Worm (Caenorhabditis elegans) whole organism, L4 larva: ENCODE results near the gene prx-3.

ENCODE experiments used
- F26F4.8 ChIP-seq: fragments of 200-800 bp; sonication (Bioruptor generic); conservative IDR thresholded peaks from 2 replicates; pipeline ENCODE4 v1.3.6; 2022; ENCODE audit warnings: missing genetic modification characterization, missing compliant biosample characterization
- R02D3.7 ChIP-seq: fragments of 150-350 bp; sonication (generic microtip); optimal IDR thresholded peaks from 3 replicates; lab custom pipeline; 2014; ENCODE audit warnings: missing biosample characterization, missing genetic modification characterization
- T26A8.4 ChIP-seq: fragments of 200-800 bp; sonication (Bioruptor generic); IDR thresholded peaks from 2 replicates; pipeline ENCODE4 v1.3.6; 2022; ENCODE audit warnings: missing genetic modification characterization, missing compliant biosample characterization
- Y48G9A.11 ChIP-seq: fragments of 200-800 bp; sonication (Bioruptor generic); IDR thresholded peaks from 2 replicates; pipeline ENCODE4 v1.3.6; 2022; ENCODE audit warnings: missing genetic modification reagents, missing genetic modification characterization, missing compliant biosample characterization
- Y5F2A.4 ChIP-seq: fragments of 200-800 bp; sonication (Bioruptor generic); optimal IDR thresholded peaks from 2 replicates; lab custom pipeline; 2018; ENCODE audit warnings: mild to moderate bottlenecking, missing genetic modification characterization, missing compliant biosample characterization
- aha-1 ChIP-seq: fragments of 150-350 bp; peaks from one replicate; lab custom pipeline; 2014; ENCODE audit warnings: missing biosample characterization, missing genetic modification characterization
- ceh-20 ChIP-seq: fragments of 200-800 bp; sonication (Bioruptor generic); IDR thresholded peaks from 2 replicates; pipeline ENCODE4 v1.3.6; 2022; ENCODE audit warnings: missing genetic modification reagents, missing genetic modification characterization, missing compliant biosample characterization
- ceh-82 ChIP-seq: sonication (generic microtip); optimal IDR thresholded peaks from 2 replicates; lab custom pipeline; 2017; ENCODE audit warnings: missing biosample characterization, missing genetic modification characterization
- ctbp-1 ChIP-seq: fragments of 200-800 bp; sonication (Bioruptor generic); IDR thresholded peaks from 2 replicates; pipeline ENCODE4 v1.3.6; 2022; ENCODE audit warnings: missing genetic modification reagents, missing genetic modification characterization, missing compliant biosample characterization
- daf-16 ChIP-seq, 3 experiments: sonication (generic microtip); optimal IDR thresholded peaks; 2 replicates each; lab custom pipeline; 2016 to 2017; ENCODE audit warnings: missing genetic modification characterization in 3 of 3, missing genetic modification reagents in 3 of 3, mild to moderate bottlenecking in 2 of 3, missing compliant biosample characterization in 2 of 3, missing biosample characterization in 1 of 3, moderate library complexity in 1 of 3
- daf-19 ChIP-seq: fragments of 200-800 bp; sonication (Bioruptor generic); conservative IDR thresholded peaks from 2 replicates; pipeline ENCODE4 v1.3.6; 2022; ENCODE audit warnings: missing genetic modification characterization, missing compliant biosample characterization
- dmd-6 ChIP-seq: fragments of 200-800 bp; sonication (Bioruptor generic); IDR thresholded peaks from 2 replicates; pipeline ENCODE4 v1.3.6; 2022; ENCODE audit warnings: missing genetic modification reagents, missing genetic modification characterization, missing compliant biosample characterization
- dmd-8 ChIP-seq: fragments of 200-800 bp; sonication (Bioruptor generic); IDR thresholded peaks from 2 replicates; pipeline ENCODE4 v1.3.6; 2022; ENCODE audit warnings: missing genetic modification characterization, missing compliant biosample characterization
- dve-1 ChIP-seq: sonication (generic microtip); optimal IDR thresholded peaks from 2 replicates; lab custom pipeline; 2017; ENCODE audit warnings: antibody characterized with exemption, mild to moderate bottlenecking, missing genetic modification characterization, missing compliant biosample characterization; ENCODE audit not compliant: insufficient read depth
- fkh-10 ChIP-seq: fragments of 150-350 bp; optimal IDR thresholded peaks from 2 replicates; lab custom pipeline; 2014; ENCODE audit warnings: missing biosample characterization, missing genetic modification reagents, missing genetic modification characterization
- hlh-11 ChIP-seq: fragments of 200-800 bp; sonication (Bioruptor generic); optimal IDR thresholded peaks from 2 replicates; lab custom pipeline; 2018; ENCODE audit warnings: mild to moderate bottlenecking, missing genetic modification characterization, missing compliant biosample characterization
- hlh-30 ChIP-seq: sonication (generic microtip); optimal IDR thresholded peaks from 2 replicates; lab custom pipeline; 2017; ENCODE audit warnings: antibody characterized with exemption, mild to moderate bottlenecking, missing genetic modification characterization, missing compliant biosample characterization; ENCODE audit not compliant: insufficient read depth
- hmg-1.1 ChIP-seq: fragments of 200-800 bp; sonication (Bioruptor generic); IDR thresholded peaks from 2 replicates; pipeline ENCODE4 v1.3.6; 2022; ENCODE audit warnings: missing genetic modification reagents, missing genetic modification characterization, missing compliant biosample characterization
- lin-15B ChIP-seq: fragments of 150-350 bp; sonication (generic microtip); optimal IDR thresholded peaks from 3 replicates; lab custom pipeline; 2014; ENCODE audit warnings: missing biosample characterization, missing genetic modification characterization
- lin-29 ChIP-seq: fragments of 200-800 bp; sonication (Bioruptor generic); IDR thresholded peaks from 2 replicates; pipeline ENCODE4 v1.3.6; 2022; ENCODE audit warnings: missing genetic modification reagents, missing genetic modification characterization, missing compliant biosample characterization
- lin-38 ChIP-seq: fragments of 200-800 bp; sonication (Bioruptor generic); IDR thresholded peaks from 2 replicates; pipeline ENCODE4 v1.3.6; 2022; ENCODE audit warnings: missing genetic modification reagents, missing genetic modification characterization, missing compliant biosample characterization
- lsy-2 ChIP-seq, 2 experiments: fragments of 150-350 bp in 1 of 2; sonication (generic microtip) in 1 of 2; optimal IDR thresholded peaks; 2 replicates each; lab custom pipeline; 2014 to 2017; ENCODE audit warnings: missing biosample characterization in 2 of 2, missing genetic modification characterization in 2 of 2
- madf-5 ChIP-seq, 2 experiments: fragments of 200-800 bp; sonication (Bioruptor generic); IDR thresholded peaks; 2 replicates each; pipeline ENCODE4 v1.3.6; 2022; ENCODE audit warnings: missing compliant biosample characterization in 2 of 2, missing genetic modification characterization in 2 of 2
- madf-9 ChIP-seq: fragments of 200-800 bp; sonication (Bioruptor generic); conservative IDR thresholded peaks from 2 replicates; pipeline ENCODE4 v1.3.6; 2022; ENCODE audit warnings: missing genetic modification reagents, missing genetic modification characterization, missing compliant biosample characterization
- mep-1 ChIP-seq: fragments of 150-350 bp; sonication (generic microtip); optimal IDR thresholded peaks from 3 replicates; lab custom pipeline; 2014; ENCODE audit warnings: missing biosample characterization, missing genetic modification characterization
- mes-2 ChIP-seq: sonication (generic microtip); optimal IDR thresholded peaks from 2 replicates; lab custom pipeline; 2016; ENCODE audit warnings: missing genotype, mild to moderate bottlenecking, missing genetic modification characterization, missing compliant biosample characterization; ENCODE audit not compliant: poor library complexity, severe bottlenecking
- mxl-3 ChIP-seq: fragments of 200-800 bp; sonication (Bioruptor generic); optimal IDR thresholded peaks from 2 replicates; lab custom pipeline; 2018; ENCODE audit warnings: mild to moderate bottlenecking, missing genetic modification characterization, missing compliant biosample characterization
- nhr-11 ChIP-seq: fragments of 150-350 bp; optimal IDR thresholded peaks from 2 replicates; lab custom pipeline; 2014; ENCODE audit warnings: missing biosample characterization, missing genetic modification characterization
- nhr-237 ChIP-seq: sonication (generic microtip); optimal IDR thresholded peaks from 2 replicates; lab custom pipeline; 2017; ENCODE audit warnings: missing biosample characterization, missing genetic modification characterization
- nhr-28 ChIP-seq: fragments of 150-350 bp; optimal IDR thresholded peaks from 2 replicates; lab custom pipeline; 2014; ENCODE audit warnings: missing biosample characterization, missing genetic modification characterization
- nhr-48 ChIP-seq: sonication (generic microtip); optimal IDR thresholded peaks from 2 replicates; lab custom pipeline; 2016; ENCODE audit warnings: mild to moderate bottlenecking, missing genetic modification characterization, missing compliant biosample characterization
- nhr-6 ChIP-seq: fragments of 150-350 bp; optimal IDR thresholded peaks from 2 replicates; lab custom pipeline; 2014; ENCODE audit warnings: missing biosample characterization, missing genetic modification characterization
- nhr-77 ChIP-seq: fragments of 150-350 bp; optimal IDR thresholded peaks from 2 replicates; lab custom pipeline; 2014; ENCODE audit warnings: missing biosample characterization, missing genetic modification characterization
- pha-4 ChIP-seq, 2 experiments: fragments of 150-350 bp in 1 of 2; fragments of 200-800 bp in 1 of 2; sonication (Bioruptor generic) in 1 of 2; IDR thresholded peaks in 1 of 2; optimal IDR thresholded peaks in 1 of 2; 2 replicates each; pipeline versions ENCODE4 v1.3.6 to Lab custom; 2014 to 2022; ENCODE audit warnings: missing genetic modification characterization in 2 of 2, missing genetic modification reagents in 2 of 2, missing biosample characterization in 1 of 2, missing compliant biosample characterization in 1 of 2
- php-3 ChIP-seq: fragments of 200-800 bp; sonication (Bioruptor generic); IDR thresholded peaks from 2 replicates; pipeline ENCODE4 v1.3.6; 2022; ENCODE audit warnings: missing genetic modification reagents, missing genetic modification characterization, missing compliant biosample characterization
- pqm-1 ChIP-seq: sonication (generic microtip); optimal IDR thresholded peaks from 2 replicates; lab custom pipeline; 2017; ENCODE audit warnings: missing biosample characterization, missing genetic modification characterization
- rbr-2 ChIP-seq: sonication (generic microtip); optimal IDR thresholded peaks from 2 replicates; lab custom pipeline; 2016; ENCODE audit warnings: missing genotype, missing genetic modification characterization, missing compliant biosample characterization
- saeg-2 ChIP-seq: fragments of 200-800 bp; sonication (Bioruptor generic); IDR thresholded peaks from 2 replicates; pipeline ENCODE4 v1.3.6; 2022; ENCODE audit warnings: missing genetic modification reagents, missing genetic modification characterization, missing compliant biosample characterization
- sdz-12 ChIP-seq: fragments of 200-800 bp; sonication (Bioruptor generic); optimal IDR thresholded peaks from 2 replicates; lab custom pipeline; 2018; ENCODE audit warnings: mild to moderate bottlenecking, missing genetic modification characterization, missing compliant biosample characterization
- set-16 ChIP-seq: fragments of 200-800 bp; sonication (Bioruptor generic); IDR thresholded peaks from 2 replicates; pipeline ENCODE4 v1.3.6; 2022; ENCODE audit warnings: missing genetic modification reagents, missing genetic modification characterization, missing compliant biosample characterization
- snpc-1.2 ChIP-seq: fragments of 200-800 bp; sonication (Bioruptor generic); IDR thresholded peaks from 2 replicates; pipeline ENCODE4 v1.3.6; 2022; ENCODE audit warnings: missing genetic modification reagents, missing genetic modification characterization, missing compliant biosample characterization
- spr-3 ChIP-seq: fragments of 200-800 bp; sonication (Bioruptor generic); optimal IDR thresholded peaks from 2 replicates; lab custom pipeline; 2018; ENCODE audit warnings: mild to moderate bottlenecking, missing genetic modification characterization, missing compliant biosample characterization
- tag-97 ChIP-seq: fragments of 200-800 bp; sonication (Bioruptor generic); IDR thresholded peaks from 2 replicates; pipeline ENCODE4 v1.3.6; 2022; ENCODE audit warnings: missing genetic modification characterization, missing compliant biosample characterization
- tra-1 ChIP-seq: fragments of 200-800 bp; sonication (Bioruptor generic); IDR thresholded peaks from 2 replicates; pipeline ENCODE4 v1.3.6; 2022; ENCODE audit warnings: missing genetic modification reagents, missing genetic modification characterization, missing compliant biosample characterization
- unc-62 ChIP-seq, 3 experiments: fragments of 150-350 bp in 1 of 3; sonication (generic microtip); optimal IDR thresholded peaks in 2 of 3; peaks in 1 of 3; 1 replicate in 1 of 3; 2 replicates in 2 of 3; lab custom pipeline; 2014 to 2017; ENCODE audit warnings: missing biosample characterization in 3 of 3, missing genetic modification characterization in 3 of 3, missing genetic modification reagents in 3 of 3, missing genotype in 1 of 3
- zip-2 ChIP-seq: fragments of 150-350 bp; optimal IDR thresholded peaks from 2 replicates; lab custom pipeline; 2014; ENCODE audit warnings: missing biosample characterization, missing genetic modification characterization

Gene prx-3

DNA sequence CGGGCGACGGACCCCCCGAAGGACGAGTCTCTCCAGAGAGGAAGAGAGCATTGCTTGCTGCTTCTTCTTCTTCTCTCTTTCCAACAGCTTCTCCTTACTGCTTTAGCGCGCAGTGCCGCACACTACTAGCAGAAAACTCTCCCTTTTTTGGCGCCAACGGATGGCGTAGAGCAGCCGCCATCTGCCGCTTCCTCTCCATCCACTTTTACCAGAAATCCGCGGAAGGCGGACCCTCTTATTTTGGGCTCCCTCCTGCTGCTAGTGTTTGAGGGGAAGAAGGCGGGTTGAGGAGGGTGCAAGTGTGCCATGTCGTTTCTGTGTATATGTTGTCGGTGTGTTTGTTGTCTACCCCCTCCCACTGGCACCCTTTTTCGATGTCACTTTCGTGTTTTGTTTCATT lies 21.7 kb upstream of the prx-3 start (continued):
- TF ChIP-seq saeg-2 (GFP tag; lab: Robert Waterston, UW) (no peak), nhr-77 (tag; lab: Kevin White, UChicago) (no peak), sdz-12 (GFP tag; lab: Kevin White, UChicago) (no peak), spr-3 (GFP tag; lab: Kevin White, UChicago) (no peak), Y48G9A.11 (no peak), T26A8.4 (no peak), set-16 (GFP tag; lab: Robert Waterston, UW) (peak; percentile 83), nhr-237 (tag; lab: Kevin White, UChicago) (no peak), madf-5 (GFP tag; IDR thresholded peaks at IDR 0.05; lab: Robert Waterston, UW) (no peak), lin-29 (no peak), lsy-2 (tag; optimal IDR thresholded peaks at IDR 0.05; lab: Kevin White, UChicago) (no peak), hlh-11 (tag; lab: Kevin White, UChicago) (peak; percentile 15), nhr-11 (tag; lab: Kevin White, UChicago) (no peak), nhr-48 (tag; lab: Kevin White, UChicago) (no peak), zip-2 (tag; lab: Kevin White, UChicago) (no peak), pha-4 (GFP tag; IDR thresholded peaks at IDR 0.05; lab: Robert Waterston, UW) (peak; percentile 15; the same call in 1 of the 2 replicates), pha-4 (tag; optimal IDR thresholded peaks at IDR 0.05; lab: Kevin White, UChicago) (no peak), daf-19 (GFP tag; lab: Robert Waterston, UW) (no peak)

ce11 chrX:6129277-6129676 lies 16.6 kb upstream of the prx-3 start:
- TF ChIP-seq mxl-3 (GFP tag; lab: Kevin White, UChicago) (no peak), php-3 (GFP tag; lab: Robert Waterston, UW) (peak; percentile 53; the same call in 1 of the 2 replicates), pqm-1 (tag; lab: Kevin White, UChicago) (peak; percentile 81), ceh-82 (tag; lab: Kevin White, UChicago) (no peak), lin-15B (tag; lab: Kevin White, UChicago) (no peak), madf-9 (GFP tag; lab: Robert Waterston, UW) (no peak), hlh-11 (tag; lab: Kevin White, UChicago) (peak; percentile 77), nhr-28 (tag; lab: Kevin White, UChicago) (peak; percentile 79), lin-38 (GFP tag; lab: Robert Waterston, UW) (no peak), hlh-30 (tag; lab: Kevin White, UChicago) (no peak), rbr-2 (tag; lab: Kevin White, UChicago) (no peak), tag-97 (GFP tag; lab: Robert Waterston, UW) (no peak), unc-62 (GFP tag; optimal IDR thresholded peaks at IDR 0.05 in 1 of 2; lab: Kevin White, UChicago) (no peak), unc-62 (tag; optimal IDR thresholded peaks at IDR 0.05; lab: Kevin White, UChicago) (no peak), dve-1 (peak; percentile 81), dmd-8 (GFP tag; lab: Robert Waterston, UW) (no peak), dmd-6 (GFP tag; lab: Robert Waterston, UW) (peak; percentile 85), tra-1 (GFP tag; lab: Robert Waterston, UW) (no peak), lsy-2 (tag; optimal IDR thresholded peaks at IDR 0.05; lab: Kevin White, UChicago) (peak in 1 of 2 experiments; percentile 16), ceh-20 (GFP tag; lab: Robert Waterston, UW) (no peak), daf-19 (GFP tag; lab: Robert Waterston, UW) (no peak), nhr-6 (peak; percentile 5), ctbp-1 (GFP tag; lab: Robert Waterston, UW) (no peak), aha-1 (tag; lab: Kevin White, UChicago) (peak; percentile 51), Y5F2A.4 (GFP tag; lab: Kevin White, UChicago) (no peak), nhr-237 (tag; lab: Kevin White, UChicago) (no peak), spr-3 (GFP tag; lab: Kevin White, UChicago) (no peak), F26F4.8 (GFP tag; lab: Robert Waterston, UW) (no peak), nhr-77 (tag; lab: Kevin White, UChicago) (peak; percentile 34), hmg-1.1 (GFP tag; lab: Robert Waterston, UW) (no peak), sdz-12 (GFP tag; lab: Kevin White, UChicago) (no peak), R02D3.7 (tag; lab: Kevin White, UChicago) (no peak), fkh-10 (GFP tag; lab: Kevin White, UChicago) (no peak), nhr-11 (tag; lab: Kevin White, UChicago) (no peak), daf-16 (GFP tag; optimal IDR thresholded peaks at IDR 0.05; lab: Kevin White, UChicago) (no peak), daf-16 (tag; optimal IDR thresholded peaks at IDR 0.05; lab: Kevin White, UChicago) (peak; percentile 77), nhr-48 (tag; lab: Kevin White, UChicago) (peak; percentile 15), mes-2 (tag; lab: Kevin White, UChicago) (peak; percentile 32), mep-1 (peak; percentile 22), pha-4 (GFP tag; IDR thresholded peaks at IDR 0.05; lab: Robert Waterston, UW) (no peak), pha-4 (tag; optimal IDR thresholded peaks at IDR 0.05; lab: Kevin White, UChicago) (no peak), snpc-1.2 (GFP tag; lab: Robert Waterston, UW) (no peak)
